Worm (Caenorhabditis elegans) whole organism, L2 larva: Measurements from ENCODE around the gene F46B6.10.

Experiments
- C34F6.9 ChIP-seq: fragments of 150-350 bp; optimal IDR thresholded peaks from 2 replicates; lab custom pipeline; 2014; ENCODE audit warnings: missing biosample characterization, missing genetic modification characterization
- F13H6.1 ChIP-seq: sonication (generic microtip); optimal IDR thresholded peaks from 2 replicates; lab custom pipeline; 2016; ENCODE audit warnings: missing genetic modification characterization, missing compliant biosample characterization
- R02D3.7 ChIP-seq: fragments of 150-350 bp; optimal IDR thresholded peaks from 2 replicates; lab custom pipeline; 2014; ENCODE audit warnings: missing biosample characterization, missing genetic modification characterization
- Y55F3AM.14 ChIP-seq: fragments of 200-800 bp; sonication (Bioruptor generic); optimal IDR thresholded peaks from 2 replicates; lab custom pipeline; 2018; ENCODE audit warnings: mild to moderate bottlenecking, missing genetic modification characterization, missing compliant biosample characterization
- ZK546.5 ChIP-seq: sonication (generic microtip); optimal IDR thresholded peaks from 2 replicates; lab custom pipeline; 2017; ENCODE audit warnings: missing biosample characterization, missing genetic modification characterization
- alr-1 ChIP-seq: fragments of 150-350 bp; optimal IDR thresholded peaks from 2 replicates; lab custom pipeline; 2014; ENCODE audit warnings: missing biosample characterization, missing genetic modification characterization
- aly-2 ChIP-seq: fragments of 150-350 bp; optimal IDR thresholded peaks from 2 replicates; lab custom pipeline; 2014; ENCODE audit warnings: missing biosample characterization, missing genetic modification characterization
- blmp-1 ChIP-seq: sonication (generic microtip); optimal IDR thresholded peaks from 2 replicates; lab custom pipeline; 2017; ENCODE audit warnings: missing genetic modification characterization, mild to moderate bottlenecking, missing compliant biosample characterization, antibody characterized with exemption, moderate library complexity; ENCODE audit not compliant: insufficient read depth
- ceh-82 ChIP-seq: fragments of 150-350 bp; optimal IDR thresholded peaks from 2 replicates; lab custom pipeline; 2014; ENCODE audit warnings: missing biosample characterization, missing genetic modification characterization
- crh-2 ChIP-seq: sonication (generic microtip); optimal IDR thresholded peaks from 2 replicates; lab custom pipeline; 2017; ENCODE audit warnings: missing biosample characterization, missing genetic modification characterization
- egl-27 ChIP-seq: sonication (generic microtip); optimal IDR thresholded peaks from 3 replicates; lab custom pipeline; 2017; ENCODE audit warnings: missing biosample characterization, missing genetic modification reagents, missing genetic modification characterization
- elt-1 ChIP-seq: fragments of 150-350 bp; optimal IDR thresholded peaks from 2 replicates; lab custom pipeline; 2014; ENCODE audit warnings: missing biosample characterization, missing genetic modification characterization
- elt-3 ChIP-seq: sonication (generic microtip); optimal IDR thresholded peaks from 2 replicates; lab custom pipeline; 2017; ENCODE audit warnings: missing biosample characterization, missing genetic modification characterization
- fos-1 ChIP-seq: fragments of 150-350 bp; optimal IDR thresholded peaks from 2 replicates; lab custom pipeline; 2014; ENCODE audit warnings: missing biosample characterization, missing genetic modification characterization
- gmeb-1 ChIP-seq: fragments of 150-350 bp; optimal IDR thresholded peaks from 2 replicates; lab custom pipeline; 2014; ENCODE audit warnings: missing biosample characterization, missing genetic modification characterization
- lin-11 ChIP-seq: fragments of 150-350 bp; sonication (generic microtip); optimal IDR thresholded peaks from 2 replicates; lab custom pipeline; 2014; ENCODE audit warnings: missing biosample characterization, missing genetic modification characterization, inconsistent platforms, mixed read lengths
- lsy-2 ChIP-seq, 2 experiments: fragments of 150-350 bp in 1 of 2; sonication (generic microtip) in 1 of 2; optimal IDR thresholded peaks; 2 replicates each; lab custom pipeline; 2014 to 2017; ENCODE audit warnings: missing biosample characterization in 2 of 2, missing genetic modification characterization in 2 of 2
- mab-5 ChIP-seq: fragments of 150-350 bp; optimal IDR thresholded peaks from 2 replicates; lab custom pipeline; 2014; ENCODE audit warnings: missing biosample characterization, missing genetic modification characterization
- mdl-1 ChIP-seq, 2 experiments: fragments of 150-350 bp in 1 of 2; sonication (generic microtip) in 1 of 2; optimal IDR thresholded peaks; 2 replicates each; lab custom pipeline; 2017; ENCODE audit warnings: missing biosample characterization in 2 of 2, missing genetic modification characterization in 2 of 2
- nhr-11 ChIP-seq: fragments of 150-350 bp; optimal IDR thresholded peaks from 2 replicates; lab custom pipeline; 2014; ENCODE audit warnings: missing biosample characterization, missing genetic modification characterization
- nhr-129 ChIP-seq: fragments of 150-350 bp; optimal IDR thresholded peaks from 2 replicates; lab custom pipeline; 2014; ENCODE audit warnings: missing biosample characterization, missing genetic modification characterization
- nhr-21 ChIP-seq: fragments of 150-350 bp; optimal IDR thresholded peaks from 2 replicates; lab custom pipeline; 2014; ENCODE audit warnings: missing biosample characterization, missing genetic modification characterization
- nhr-237 ChIP-seq: fragments of 150-350 bp; optimal IDR thresholded peaks from 2 replicates; lab custom pipeline; 2014; ENCODE audit warnings: missing biosample characterization, missing genetic modification characterization
- nhr-25 ChIP-seq: fragments of 150-350 bp; sonication (generic microtip); optimal IDR thresholded peaks from 3 replicates; lab custom pipeline; 2014; ENCODE audit warnings: missing biosample characterization, missing genetic modification characterization
- nhr-77 ChIP-seq: fragments of 150-350 bp; optimal IDR thresholded peaks from 2 replicates; lab custom pipeline; 2014; ENCODE audit warnings: missing biosample characterization, missing genetic modification characterization
- peb-1 ChIP-seq: fragments of 150-350 bp; optimal IDR thresholded peaks from 2 replicates; lab custom pipeline; 2014; ENCODE audit warnings: missing biosample characterization, missing genetic modification characterization
- sem-4 ChIP-seq: fragments of 150-350 bp; optimal IDR thresholded peaks from 2 replicates; lab custom pipeline; 2014; ENCODE audit warnings: missing biosample characterization, missing genetic modification reagents, missing genetic modification characterization
- skn-1 ChIP-seq: sonication (generic microtip); optimal IDR thresholded peaks from 2 replicates; lab custom pipeline; 2017; ENCODE audit warnings: missing biosample characterization, missing genetic modification characterization
- sma-3 ChIP-seq: sonication (generic microtip); optimal IDR thresholded peaks from 2 replicates; lab custom pipeline; 2016; ENCODE audit warnings: missing genetic modification reagents, missing genetic modification characterization, missing compliant biosample characterization
- snpc-4 ChIP-seq: fragments of 150-350 bp; optimal IDR thresholded peaks from 2 replicates; lab custom pipeline; 2014; ENCODE audit warnings: missing biosample characterization, missing genetic modification characterization
- unc-39 ChIP-seq: fragments of 150-350 bp; optimal IDR thresholded peaks from 2 replicates; lab custom pipeline; 2014; ENCODE audit warnings: missing biosample characterization, missing genetic modification characterization
- unc-55 ChIP-seq: fragments of 150-350 bp; sonication (generic microtip); optimal IDR thresholded peaks from 3 replicates; lab custom pipeline; 2014; ENCODE audit warnings: missing biosample characterization, missing genetic modification reagents, missing genetic modification characterization
- unc-62 ChIP-seq: fragments of 150-350 bp; optimal IDR thresholded peaks from 2 replicates; lab custom pipeline; 2014; ENCODE audit warnings: missing biosample characterization, missing genetic modification reagents, missing genetic modification characterization
- zag-1 ChIP-seq: fragments of 150-350 bp; optimal IDR thresholded peaks from 2 replicates; lab custom pipeline; 2014; ENCODE audit warnings: missing biosample characterization, missing genetic modification characterization
- ztf-1 ChIP-seq: fragments of 200-800 bp; sonication (Bioruptor generic); conservative IDR thresholded peaks from 2 replicates; pipeline ENCODE4 v1.3.6; 2022; ENCODE audit warnings: missing genetic modification characterization, missing compliant biosample characterization
- ztf-4 ChIP-seq: fragments of 150-350 bp; optimal IDR thresholded peaks from 2 replicates; lab custom pipeline; 2014; ENCODE audit warnings: missing biosample characterization, missing genetic modification characterization

F46B6.10 gene

DNA sequence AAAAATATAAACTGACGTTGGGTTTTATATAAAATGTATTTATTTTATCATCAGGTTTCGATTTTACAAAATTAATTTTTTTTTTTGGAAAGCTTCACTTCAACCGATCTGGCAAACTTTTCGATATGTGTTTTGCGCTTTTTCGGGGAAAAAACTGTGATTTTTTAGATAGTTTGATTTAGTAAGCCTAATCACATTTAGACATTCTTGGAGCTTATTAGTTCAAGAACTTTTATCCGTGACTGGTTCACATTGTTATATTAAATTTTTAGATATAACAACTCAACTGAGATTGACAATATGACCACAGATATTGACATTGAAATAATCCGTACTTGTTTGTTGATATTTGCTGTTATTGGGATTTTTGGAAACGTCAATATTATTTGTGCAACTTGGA lies 35.8 kb upstream of the F46B6.10 start, which contains the start of gene srsx-21:
TSS of gene srsx-21 (plus strand) at position 301 of the 400 bp plus-strand sequence.
- no peak for TF ChIP-seq unc-55 (GFP tag; lab: Kevin White, UChicago)
- no peak for TF ChIP-seq peb-1 (tag; lab: Kevin White, UChicago)

DNA sequence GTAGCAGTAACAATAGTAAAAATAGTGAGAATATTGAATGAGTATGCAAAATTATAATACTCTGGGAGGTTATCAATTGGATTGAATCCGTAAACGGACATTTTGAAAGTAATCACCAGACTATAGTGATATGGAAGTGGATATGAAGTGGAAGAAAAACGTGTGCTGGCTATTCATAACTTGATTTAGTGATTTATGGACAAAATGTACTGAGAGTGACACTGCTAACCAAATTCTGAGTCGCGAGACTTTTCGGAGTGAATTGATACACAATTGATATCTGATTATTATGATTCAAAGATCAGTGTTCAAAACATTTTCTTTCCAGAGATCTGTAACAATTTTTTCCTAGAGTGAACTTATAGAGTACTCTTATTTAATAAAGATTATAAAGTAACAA lies 34.1 kb upstream of the F46B6.10 start, which contains the start of gene sru-38:
TSS of gene sru-38 (minus strand) at position 101 of the 400 bp plus-strand sequence.
- no peak for TF ChIP-seq nhr-77
- TF ChIP-seq nhr-25: no peak
- no peak for TF ChIP-seq F13H6.1 (tag; lab: Kevin White, UChicago)
- no peak for TF ChIP-seq aly-2
- no peak for TF ChIP-seq nhr-129 (tag; lab: Kevin White, UChicago)
- no peak for TF ChIP-seq elt-3
- TF ChIP-seq ZK546.5 (tag; lab: Kevin White, UChicago): no peak
- TF ChIP-seq ceh-82 (tag; lab: Kevin White, UChicago): no peak
- no peak for TF ChIP-seq fos-1
- TF ChIP-seq lin-11 (tag; lab: Kevin White, UChicago): no peak
- TF ChIP-seq C34F6.9 (tag; lab: Kevin White, UChicago): no peak
- no peak for TF ChIP-seq lsy-2 (tag; optimal IDR thresholded peaks at IDR 0.05; lab: Kevin White, UChicago)
- no peak for TF ChIP-seq Y55F3AM.14 (GFP tag; lab: Kevin White, UChicago)
- no peak for TF ChIP-seq nhr-237 (tag; lab: Kevin White, UChicago)
- TF ChIP-seq sem-4: no peak
- TF ChIP-seq ztf-4 (tag; lab: Kevin White, UChicago): no peak
- TF ChIP-seq nhr-11 (tag; lab: Kevin White, UChicago): no peak
- TF ChIP-seq gmeb-1 (tag; lab: Kevin White, UChicago): no peak

DNA sequence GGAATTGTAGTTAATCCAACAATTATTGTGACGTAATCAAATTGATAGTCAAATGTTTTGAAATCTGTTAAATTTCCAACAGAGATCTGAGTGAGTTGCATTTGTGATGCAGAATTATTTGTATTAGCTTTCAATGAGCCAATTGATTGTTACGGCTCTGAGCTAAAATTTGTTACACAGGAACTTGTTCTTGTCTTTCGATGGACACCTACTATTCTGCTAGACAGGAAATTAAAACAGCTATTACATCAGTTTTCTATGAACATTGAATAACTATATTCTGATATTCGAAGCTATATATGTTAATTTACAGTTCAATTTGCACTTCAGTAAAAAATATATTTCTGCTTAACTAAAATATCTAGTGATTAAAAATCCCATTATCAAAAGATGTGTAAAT lies 32.0 kb upstream of the F46B6.10 start, which contains the start of gene sru-40:
TSS of gene sru-40 (minus strand) at position 101 of the 400 bp plus-strand sequence.
- no peak for TF ChIP-seq unc-39 (tag; lab: Kevin White, UChicago)
- no peak for TF ChIP-seq lsy-2 (tag; optimal IDR thresholded peaks at IDR 0.05; lab: Kevin White, UChicago)
- TF ChIP-seq ztf-1: no peak
- no peak for TF ChIP-seq nhr-129 (tag; lab: Kevin White, UChicago)
- no peak for TF ChIP-seq alr-1 (tag; lab: Kevin White, UChicago)
- TF ChIP-seq C34F6.9 (tag; lab: Kevin White, UChicago): no peak
- no peak for TF ChIP-seq skn-1
- TF ChIP-seq crh-2: no peak
- no peak for TF ChIP-seq egl-27
- no peak for TF ChIP-seq unc-62 (GFP tag; lab: Kevin White, UChicago)
- TF ChIP-seq ZK546.5 (tag; lab: Kevin White, UChicago): no peak
- no peak for TF ChIP-seq blmp-1 (tag; lab: Kevin White, UChicago)
- TF ChIP-seq nhr-21: no peak
- no peak for TF ChIP-seq sma-3 (GFP tag; lab: Kevin White, UChicago)
- no peak for TF ChIP-seq unc-55 (GFP tag; lab: Kevin White, UChicago)
- no peak for TF ChIP-seq nhr-11 (tag; lab: Kevin White, UChicago)
- no peak for TF ChIP-seq elt-3

DNA sequence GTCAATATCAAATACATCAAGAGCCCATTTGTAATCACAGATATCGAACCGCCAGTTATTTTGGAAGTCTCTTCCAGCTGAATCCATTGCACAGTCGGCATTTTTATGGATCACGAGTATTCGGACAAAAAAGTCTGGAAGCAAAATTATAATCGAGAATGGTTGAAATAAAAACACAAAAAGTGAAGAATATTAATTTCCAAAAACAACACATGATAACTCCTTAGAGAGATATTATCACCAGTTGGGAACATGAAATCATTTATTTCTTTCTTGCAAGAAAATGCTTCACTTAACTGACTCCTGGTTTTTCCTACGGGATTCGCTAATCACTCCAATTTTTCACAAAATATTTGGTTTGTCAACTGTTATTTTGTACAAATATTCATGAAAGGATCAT lies 22.3 kb upstream of the F46B6.10 start, which contains the start of gene str-2:
TSS of gene str-2 (minus strand) at position 101 of the 400 bp plus-strand sequence.
- TF ChIP-seq egl-27: no peak
- no peak for TF ChIP-seq gmeb-1 (tag; lab: Kevin White, UChicago)
- TF ChIP-seq peb-1 (tag; lab: Kevin White, UChicago): no peak
- TF ChIP-seq nhr-21: no peak
- no peak for TF ChIP-seq unc-39 (tag; lab: Kevin White, UChicago)
- no peak for TF ChIP-seq nhr-77
- TF ChIP-seq elt-1: no peak
- TF ChIP-seq fos-1: no peak
- no peak for TF ChIP-seq C34F6.9 (tag; lab: Kevin White, UChicago)
- TF ChIP-seq zag-1 (tag; lab: Kevin White, UChicago): no peak
- no peak for TF ChIP-seq snpc-4 (tag; lab: Kevin White, UChicago)

DNA sequence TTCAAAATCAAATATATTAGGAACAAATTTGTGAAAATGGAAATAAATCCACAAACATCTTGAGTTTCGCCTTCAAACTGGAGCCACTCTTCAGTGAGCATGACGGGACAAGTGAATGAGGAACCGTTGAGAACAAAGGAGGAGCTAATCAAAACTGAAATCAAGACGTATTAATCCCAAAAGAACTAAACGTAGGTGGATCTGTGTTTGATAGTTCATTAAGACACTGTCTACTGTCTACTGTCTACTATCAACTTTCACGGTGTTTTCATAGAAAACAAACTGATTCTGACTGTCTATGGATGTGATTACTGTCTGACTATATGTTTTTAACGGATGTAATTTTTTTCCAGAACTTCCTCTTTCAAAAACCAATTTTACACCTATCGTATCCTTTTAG lies 19.9 kb upstream of the F46B6.10 start, which contains the start of gene str-193:
TSS of gene str-193 (minus strand) at position 101 of the 400 bp plus-strand sequence.
- TF ChIP-seq unc-62 (GFP tag; lab: Kevin White, UChicago): no peak
- no peak for TF ChIP-seq ztf-1
- TF ChIP-seq Y55F3AM.14 (GFP tag; lab: Kevin White, UChicago): no peak
- no peak for TF ChIP-seq ZK546.5 (tag; lab: Kevin White, UChicago)
- TF ChIP-seq sem-4: no peak
- no peak for TF ChIP-seq gmeb-1 (tag; lab: Kevin White, UChicago)
- no peak for TF ChIP-seq alr-1 (tag; lab: Kevin White, UChicago)
- no peak for TF ChIP-seq C34F6.9 (tag; lab: Kevin White, UChicago)
- TF ChIP-seq nhr-77: no peak
- TF ChIP-seq mdl-1 (tag; optimal IDR thresholded peaks at IDR 0.05; lab: Kevin White, UChicago): no peak
- no peak for TF ChIP-seq elt-3
- TF ChIP-seq sma-3 (GFP tag; lab: Kevin White, UChicago): no peak
- TF ChIP-seq R02D3.7 (tag; lab: Kevin White, UChicago): no peak
- no peak for TF ChIP-seq mab-5 (tag; lab: Kevin White, UChicago)
- no peak for TF ChIP-seq F13H6.1 (tag; lab: Kevin White, UChicago)
- no peak for TF ChIP-seq ztf-4 (tag; lab: Kevin White, UChicago)
- TF ChIP-seq, all 48 proteins: peak for 0
